Worm (Caenorhabditis elegans) whole organism, L2 larva: ENCODE data around the gene fbxa-157.
"Not testable (repeated sequence)": the region's sequence is repeated elsewhere in the genome, so short reads cannot be mapped to it uniquely, and the experiment has no call there.

ENCODE experiments used
- C34F6.9 ChIP-seq: fragments of 150-350 bp; optimal IDR thresholded peaks from 2 replicates; lab custom pipeline; 2014; ENCODE audit warnings: missing biosample characterization, missing genetic modification characterization
- F13H6.1 ChIP-seq: sonication (generic microtip); optimal IDR thresholded peaks from 2 replicates; lab custom pipeline; 2016; ENCODE audit warnings: missing genetic modification characterization, missing compliant biosample characterization
- R02D3.7 ChIP-seq: fragments of 150-350 bp; optimal IDR thresholded peaks from 2 replicates; lab custom pipeline; 2014; ENCODE audit warnings: missing biosample characterization, missing genetic modification characterization
- Y55F3AM.14 ChIP-seq: fragments of 200-800 bp; sonication (Bioruptor generic); optimal IDR thresholded peaks from 2 replicates; lab custom pipeline; 2018; ENCODE audit warnings: mild to moderate bottlenecking, missing genetic modification characterization, missing compliant biosample characterization
- alr-1 ChIP-seq: fragments of 150-350 bp; optimal IDR thresholded peaks from 2 replicates; lab custom pipeline; 2014; ENCODE audit warnings: missing biosample characterization, missing genetic modification characterization
- aly-2 ChIP-seq: fragments of 150-350 bp; optimal IDR thresholded peaks from 2 replicates; lab custom pipeline; 2014; ENCODE audit warnings: missing biosample characterization, missing genetic modification characterization
- ama-1 ChIP-seq: fragments of 150-350 bp; optimal IDR thresholded peaks from 2 replicates; lab custom pipeline; 2018; ENCODE audit warnings: inconsistent platforms
- blmp-1 ChIP-seq: sonication (generic microtip); optimal IDR thresholded peaks from 2 replicates; lab custom pipeline; 2017; ENCODE audit warnings: missing genetic modification characterization, mild to moderate bottlenecking, missing compliant biosample characterization, antibody characterized with exemption, moderate library complexity; ENCODE audit not compliant: insufficient read depth
- ceh-16 ChIP-seq: fragments of 150-350 bp; optimal IDR thresholded peaks from 2 replicates; lab custom pipeline; 2014; ENCODE audit warnings: missing biosample characterization, missing genetic modification characterization
- ceh-82 ChIP-seq: fragments of 150-350 bp; optimal IDR thresholded peaks from 2 replicates; lab custom pipeline; 2014; ENCODE audit warnings: missing biosample characterization, missing genetic modification characterization
- crh-2 ChIP-seq: sonication (generic microtip); optimal IDR thresholded peaks from 2 replicates; lab custom pipeline; 2017; ENCODE audit warnings: missing biosample characterization, missing genetic modification characterization
- egl-27 ChIP-seq: sonication (generic microtip); optimal IDR thresholded peaks from 3 replicates; lab custom pipeline; 2017; ENCODE audit warnings: missing biosample characterization, missing genetic modification reagents, missing genetic modification characterization
- elt-1 ChIP-seq: fragments of 150-350 bp; optimal IDR thresholded peaks from 2 replicates; lab custom pipeline; 2014; ENCODE audit warnings: missing biosample characterization, missing genetic modification characterization
- gmeb-1 ChIP-seq: fragments of 150-350 bp; optimal IDR thresholded peaks from 2 replicates; lab custom pipeline; 2014; ENCODE audit warnings: missing biosample characterization, missing genetic modification characterization
- lin-11 ChIP-seq: fragments of 150-350 bp; sonication (generic microtip); optimal IDR thresholded peaks from 2 replicates; lab custom pipeline; 2014; ENCODE audit warnings: missing biosample characterization, missing genetic modification characterization, inconsistent platforms, mixed read lengths
- lin-13 ChIP-seq: fragments of 150-350 bp; optimal IDR thresholded peaks from 2 replicates; lab custom pipeline; 2014; ENCODE audit warnings: missing biosample characterization, missing genetic modification reagents, missing genetic modification characterization
- lin-39 ChIP-seq: fragments of 150-350 bp; optimal IDR thresholded peaks from 2 replicates; lab custom pipeline; 2014; ENCODE audit warnings: missing biosample characterization, missing genetic modification reagents, missing genetic modification characterization
- lsy-2 ChIP-seq, 2 experiments: fragments of 150-350 bp in 1 of 2; sonication (generic microtip) in 1 of 2; optimal IDR thresholded peaks; 2 replicates each; lab custom pipeline; 2014 to 2017; ENCODE audit warnings: missing biosample characterization in 2 of 2, missing genetic modification characterization in 2 of 2
- mab-5 ChIP-seq: fragments of 150-350 bp; optimal IDR thresholded peaks from 2 replicates; lab custom pipeline; 2014; ENCODE audit warnings: missing biosample characterization, missing genetic modification characterization
- mdl-1 ChIP-seq, 2 experiments: fragments of 150-350 bp in 1 of 2; sonication (generic microtip) in 1 of 2; optimal IDR thresholded peaks; 2 replicates each; lab custom pipeline; 2017; ENCODE audit warnings: missing biosample characterization in 2 of 2, missing genetic modification characterization in 2 of 2
- nhr-10 ChIP-seq: sonication (generic microtip); optimal IDR thresholded peaks from 2 replicates; lab custom pipeline; 2017; ENCODE audit warnings: missing biosample characterization, missing genetic modification characterization
- nhr-11 ChIP-seq: fragments of 150-350 bp; optimal IDR thresholded peaks from 2 replicates; lab custom pipeline; 2014; ENCODE audit warnings: missing biosample characterization, missing genetic modification characterization
- nhr-129 ChIP-seq: fragments of 150-350 bp; optimal IDR thresholded peaks from 2 replicates; lab custom pipeline; 2014; ENCODE audit warnings: missing biosample characterization, missing genetic modification characterization
- nhr-21 ChIP-seq: fragments of 150-350 bp; optimal IDR thresholded peaks from 2 replicates; lab custom pipeline; 2014; ENCODE audit warnings: missing biosample characterization, missing genetic modification characterization
- nhr-23 ChIP-seq: fragments of 150-350 bp; optimal IDR thresholded peaks from 2 replicates; lab custom pipeline; 2014; ENCODE audit warnings: missing biosample characterization, missing genetic modification reagents, missing genetic modification characterization
- nhr-237 ChIP-seq: fragments of 150-350 bp; optimal IDR thresholded peaks from 2 replicates; lab custom pipeline; 2014; ENCODE audit warnings: missing biosample characterization, missing genetic modification characterization
- nhr-25 ChIP-seq: fragments of 150-350 bp; sonication (generic microtip); optimal IDR thresholded peaks from 3 replicates; lab custom pipeline; 2014; ENCODE audit warnings: missing biosample characterization, missing genetic modification characterization
- nhr-6 ChIP-seq: fragments of 150-350 bp; optimal IDR thresholded peaks from 2 replicates; lab custom pipeline; 2014; ENCODE audit warnings: missing biosample characterization, missing genetic modification characterization
- nhr-77 ChIP-seq: fragments of 150-350 bp; optimal IDR thresholded peaks from 2 replicates; lab custom pipeline; 2014; ENCODE audit warnings: missing biosample characterization, missing genetic modification characterization
- sem-4 ChIP-seq: fragments of 150-350 bp; optimal IDR thresholded peaks from 2 replicates; lab custom pipeline; 2014; ENCODE audit warnings: missing biosample characterization, missing genetic modification reagents, missing genetic modification characterization
- skn-1 ChIP-seq: sonication (generic microtip); optimal IDR thresholded peaks from 2 replicates; lab custom pipeline; 2017; ENCODE audit warnings: missing biosample characterization, missing genetic modification characterization
- sma-9 ChIP-seq, 2 experiments: fragments of 150-350 bp in 1 of 2; sonication (generic microtip) in 1 of 2; optimal IDR thresholded peaks; 2 replicates each; lab custom pipeline; 2014 to 2016; ENCODE audit warnings: missing genetic modification characterization in 2 of 2, mild to moderate bottlenecking in 1 of 2, missing biosample characterization in 1 of 2, missing compliant biosample characterization in 1 of 2, missing genetic modification reagents in 1 of 2, moderate library complexity in 1 of 2
- snpc-4 ChIP-seq: fragments of 150-350 bp; optimal IDR thresholded peaks from 2 replicates; lab custom pipeline; 2014; ENCODE audit warnings: missing biosample characterization, missing genetic modification characterization
- unc-55 ChIP-seq: fragments of 150-350 bp; sonication (generic microtip); optimal IDR thresholded peaks from 3 replicates; lab custom pipeline; 2014; ENCODE audit warnings: missing biosample characterization, missing genetic modification reagents, missing genetic modification characterization
- ztf-1 ChIP-seq: fragments of 200-800 bp; sonication (Bioruptor generic); conservative IDR thresholded peaks from 2 replicates; pipeline ENCODE4 v1.3.6; 2022; ENCODE audit warnings: missing genetic modification characterization, missing compliant biosample characterization
- ztf-11 ChIP-seq: sonication (generic microtip); optimal IDR thresholded peaks from 2 replicates; lab custom pipeline; 2017; ENCODE audit warnings: missing biosample characterization, missing genetic modification characterization

Gene fbxa-157

DNA sequence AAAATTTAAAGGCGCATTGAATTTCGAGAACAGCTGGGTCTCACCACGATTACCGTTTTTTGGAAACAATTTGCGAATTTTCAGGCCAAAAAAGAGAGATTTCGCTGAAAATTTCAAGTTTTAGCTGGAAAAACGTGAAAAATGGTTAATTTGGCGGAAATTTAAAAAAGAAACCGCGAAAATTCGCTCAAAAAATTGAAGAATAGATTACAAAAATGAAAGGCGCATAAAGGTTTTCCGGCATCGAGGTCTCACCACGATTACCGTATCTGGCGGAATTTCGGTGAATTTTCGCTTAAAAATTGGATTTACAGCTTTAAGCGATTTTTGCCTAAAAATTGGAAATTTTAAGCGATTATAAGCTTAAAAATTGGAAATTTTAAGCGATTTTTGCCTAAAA, 40.1 kb upstream of the fbxa-157 start:
- no peak for TF ChIP-seq nhr-77 (tag; lab: Kevin White, UChicago)
- no peak for TF ChIP-seq mab-5 (tag; lab: Kevin White, UChicago)
- TF ChIP-seq unc-55 (GFP tag; lab: Kevin White, UChicago): no peak
- TF ChIP-seq alr-1: no peak
- TF ChIP-seq egl-27 (tag; lab: Kevin White, UChicago): no peak
- no peak for TF ChIP-seq lin-13 (GFP tag; lab: Kevin White, UChicago)
- TF ChIP-seq ztf-11 (tag; lab: Kevin White, UChicago): no peak
- no peak for TF ChIP-seq ztf-1 (GFP tag; lab: Robert Waterston, UW)
- no peak for TF ChIP-seq nhr-6 (tag; lab: Kevin White, UChicago)
- no peak for TF ChIP-seq Y55F3AM.14 (GFP tag; lab: Kevin White, UChicago)
- TF ChIP-seq ama-1 (lab: Kevin White, UChicago): no peak
- no peak for TF ChIP-seq nhr-129
- TF ChIP-seq nhr-23 (tag; lab: Kevin White, UChicago): no peak
- no peak for TF ChIP-seq mdl-1 (tag; optimal IDR thresholded peaks at IDR 0.05; lab: Kevin White, UChicago)
- no peak for TF ChIP-seq sma-9 (GFP tag; optimal IDR thresholded peaks at IDR 0.05; lab: Kevin White, UChicago)
- TF ChIP-seq sma-9 (tag; optimal IDR thresholded peaks at IDR 0.05; lab: Kevin White, UChicago): no peak
- TF ChIP-seq nhr-11 (tag; lab: Kevin White, UChicago): no peak
- no peak for TF ChIP-seq blmp-1 (tag; lab: Kevin White, UChicago)
- TF ChIP-seq lin-11 (tag; lab: Kevin White, UChicago): no peak
- TF ChIP-seq nhr-237: no peak
- TF ChIP-seq nhr-21 (tag; lab: Kevin White, UChicago): no peak
- TF ChIP-seq, all 48 proteins: peak for 0

DNA sequence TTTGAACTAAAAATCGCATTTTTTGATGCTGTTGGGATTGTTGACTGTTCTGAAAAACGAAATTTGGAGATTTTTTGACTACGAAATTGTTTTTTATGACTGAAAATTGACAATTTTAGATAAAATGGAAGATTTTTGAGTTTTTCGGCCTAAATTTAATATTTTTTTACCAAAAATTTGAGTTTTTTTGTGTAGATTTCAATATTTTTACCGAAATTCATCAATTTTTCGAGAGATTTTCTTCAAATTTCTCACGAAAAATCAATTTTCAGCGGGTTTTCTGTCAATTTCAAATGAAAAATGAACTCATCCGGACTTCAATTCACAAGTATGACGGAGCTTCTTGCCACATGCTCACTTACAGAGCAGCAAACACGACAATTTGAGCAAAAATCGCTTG, 34.3 kb upstream of the fbxa-157 start, which contains the start of gene Y59A8A.8:
Gene Y59A8A.8, plus strand, starts transcription at position 301 of the 400 bp plus-strand sequence.
- not testable (repeated sequence) for TF ChIP-seq skn-1 (tag; lab: Kevin White, UChicago); ama-1 (lab: Kevin White, UChicago); C34F6.9 (tag; lab: Kevin White, UChicago)

DNA sequence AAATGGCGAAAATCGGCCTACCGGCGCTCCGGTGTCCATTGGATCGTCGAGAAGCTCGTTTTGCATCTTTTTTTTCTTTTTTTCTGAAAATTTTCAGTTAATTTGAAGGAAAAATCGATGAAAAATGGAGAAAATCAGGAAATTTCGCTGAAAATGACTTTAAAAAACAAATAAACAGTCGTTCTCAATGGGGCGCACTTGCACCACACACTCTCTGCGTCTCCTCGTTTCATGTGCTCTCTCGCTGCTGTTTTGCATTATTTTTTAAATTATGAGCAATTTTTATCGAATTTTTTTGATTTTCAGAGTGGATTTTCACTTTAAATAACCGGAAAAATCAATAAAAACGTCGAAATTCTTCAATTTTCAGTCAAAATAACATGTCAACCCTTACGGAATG, 29.0 kb upstream of the fbxa-157 start, which contains the start of gene csn-1:
Gene csn-1, minus strand, starts transcription at position 83 of the 400 bp plus-strand sequence.
- no peak for TF ChIP-seq elt-1 (tag; lab: Kevin White, UChicago)
- peak; percentile 31 for TF ChIP-seq unc-55 (GFP tag; lab: Kevin White, UChicago)
- no peak for TF ChIP-seq ceh-16 (tag; lab: Kevin White, UChicago)
- TF ChIP-seq F13H6.1 (tag; lab: Kevin White, UChicago): no peak
- no peak for TF ChIP-seq nhr-10 (tag; lab: Kevin White, UChicago)
- no peak for TF ChIP-seq R02D3.7 (tag; lab: Kevin White, UChicago)
- TF ChIP-seq lin-13 (GFP tag; lab: Kevin White, UChicago): peak; percentile 4
- TF ChIP-seq mab-5 (tag; lab: Kevin White, UChicago): no peak
- no peak for TF ChIP-seq ceh-82

DNA sequence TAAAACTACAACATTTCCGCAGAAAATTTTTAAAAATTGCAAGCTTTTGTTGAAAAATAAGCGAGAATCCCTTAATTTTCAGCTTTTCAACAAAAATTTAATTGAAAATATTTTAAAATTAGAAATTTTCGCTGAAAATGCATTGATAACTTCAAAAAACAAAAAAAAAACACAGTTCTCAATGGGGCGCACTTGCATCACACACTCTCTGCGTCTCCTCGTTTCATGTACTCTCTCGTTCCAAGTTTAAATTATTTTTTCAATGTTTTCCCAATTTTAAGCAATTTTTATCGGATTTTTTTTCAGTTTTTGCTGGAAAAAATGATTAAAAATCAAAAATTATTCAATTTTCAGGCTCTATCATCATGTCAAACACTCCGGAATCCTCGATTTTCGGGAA, 28.6 kb upstream of the fbxa-157 start, which contains the start of gene phf-14:
Gene phf-14, plus strand, starts transcription at position 345 of the 400 bp plus-strand sequence.
- TF ChIP-seq unc-55 (GFP tag; lab: Kevin White, UChicago) (peak; percentile 66), skn-1 (tag; lab: Kevin White, UChicago) (no peak), nhr-129 (no peak), C34F6.9 (tag; lab: Kevin White, UChicago) (peak; percentile 39), crh-2 (peak; percentile 39), lin-39 (no peak), snpc-4 (tag; lab: Kevin White, UChicago) (peak; percentile 46), nhr-6 (tag; lab: Kevin White, UChicago) (peak; percentile 60), ztf-11 (tag; lab: Kevin White, UChicago) (no peak), aly-2 (tag; lab: Kevin White, UChicago) (no peak), gmeb-1 (tag; lab: Kevin White, UChicago) (peak; percentile 77), blmp-1 (tag; lab: Kevin White, UChicago) (no peak), lin-13 (GFP tag; lab: Kevin White, UChicago) (peak; percentile 48), F13H6.1 (tag; lab: Kevin White, UChicago) (peak; percentile 41), nhr-25 (tag; lab: Kevin White, UChicago) (peak; percentile 36), sem-4 (tag; lab: Kevin White, UChicago) (peak; percentile 64), lsy-2 (tag; optimal IDR thresholded peaks at IDR 0.05; lab: Kevin White, UChicago) (peak; percentile 19 to 75)
